Worm (Caenorhabditis elegans) whole organism, L2 larva: ENCODE measurements around the gene Y105C5A.1268.
"Not testable (repeated sequence)": the region's sequence is repeated elsewhere in the genome, so short reads cannot be mapped to it uniquely, and the experiment has no call there.

Source experiments
- F13H6.1 ChIP-seq: sonication (generic microtip); optimal IDR thresholded peaks from 2 replicates; lab custom pipeline; 2016; ENCODE audit warnings: missing genetic modification characterization, missing compliant biosample characterization
- ZK546.5 ChIP-seq: sonication (generic microtip); optimal IDR thresholded peaks from 2 replicates; lab custom pipeline; 2017; ENCODE audit warnings: missing biosample characterization, missing genetic modification characterization
- blmp-1 ChIP-seq: sonication (generic microtip); optimal IDR thresholded peaks from 2 replicates; lab custom pipeline; 2017; ENCODE audit warnings: missing genetic modification characterization, mild to moderate bottlenecking, missing compliant biosample characterization, antibody characterized with exemption, moderate library complexity; ENCODE audit not compliant: insufficient read depth
- ceh-16 ChIP-seq: fragments of 150-350 bp; optimal IDR thresholded peaks from 2 replicates; lab custom pipeline; 2014; ENCODE audit warnings: missing biosample characterization, missing genetic modification characterization
- ceh-82 ChIP-seq: fragments of 150-350 bp; optimal IDR thresholded peaks from 2 replicates; lab custom pipeline; 2014; ENCODE audit warnings: missing biosample characterization, missing genetic modification characterization
- dmd-4 ChIP-seq: sonication (generic microtip); optimal IDR thresholded peaks from 2 replicates; lab custom pipeline; 2017; ENCODE audit warnings: missing biosample characterization, missing genetic modification characterization
- egl-27 ChIP-seq: sonication (generic microtip); optimal IDR thresholded peaks from 3 replicates; lab custom pipeline; 2017; ENCODE audit warnings: missing biosample characterization, missing genetic modification reagents, missing genetic modification characterization
- elt-3 ChIP-seq: sonication (generic microtip); optimal IDR thresholded peaks from 2 replicates; lab custom pipeline; 2017; ENCODE audit warnings: missing biosample characterization, missing genetic modification characterization
- fos-1 ChIP-seq: fragments of 150-350 bp; optimal IDR thresholded peaks from 2 replicates; lab custom pipeline; 2014; ENCODE audit warnings: missing biosample characterization, missing genetic modification characterization
- gmeb-1 ChIP-seq: fragments of 150-350 bp; optimal IDR thresholded peaks from 2 replicates; lab custom pipeline; 2014; ENCODE audit warnings: missing biosample characterization, missing genetic modification characterization
- lin-11 ChIP-seq: fragments of 150-350 bp; sonication (generic microtip); optimal IDR thresholded peaks from 2 replicates; lab custom pipeline; 2014; ENCODE audit warnings: missing biosample characterization, missing genetic modification characterization, inconsistent platforms, mixed read lengths
- lin-13 ChIP-seq: fragments of 150-350 bp; optimal IDR thresholded peaks from 2 replicates; lab custom pipeline; 2014; ENCODE audit warnings: missing biosample characterization, missing genetic modification reagents, missing genetic modification characterization
- lin-39 ChIP-seq: fragments of 150-350 bp; optimal IDR thresholded peaks from 2 replicates; lab custom pipeline; 2014; ENCODE audit warnings: missing biosample characterization, missing genetic modification reagents, missing genetic modification characterization
- lsy-2 ChIP-seq, 2 experiments: fragments of 150-350 bp in 1 of 2; sonication (generic microtip) in 1 of 2; optimal IDR thresholded peaks; 2 replicates each; lab custom pipeline; 2014 to 2017; ENCODE audit warnings: missing biosample characterization in 2 of 2, missing genetic modification characterization in 2 of 2
- mbf-1 ChIP-seq: sonication (generic microtip); optimal IDR thresholded peaks from 2 replicates; lab custom pipeline; 2017; ENCODE audit warnings: missing biosample characterization, missing genetic modification characterization
- nhr-10 ChIP-seq: sonication (generic microtip); optimal IDR thresholded peaks from 2 replicates; lab custom pipeline; 2017; ENCODE audit warnings: missing biosample characterization, missing genetic modification characterization
- nhr-12 ChIP-seq: fragments of 150-350 bp; optimal IDR thresholded peaks from 2 replicates; lab custom pipeline; 2014; ENCODE audit warnings: missing biosample characterization, missing genetic modification characterization
- nhr-25 ChIP-seq: fragments of 150-350 bp; sonication (generic microtip); optimal IDR thresholded peaks from 3 replicates; lab custom pipeline; 2014; ENCODE audit warnings: missing biosample characterization, missing genetic modification characterization
- nhr-6 ChIP-seq: fragments of 150-350 bp; optimal IDR thresholded peaks from 2 replicates; lab custom pipeline; 2014; ENCODE audit warnings: missing biosample characterization, missing genetic modification characterization
- sem-4 ChIP-seq: fragments of 150-350 bp; optimal IDR thresholded peaks from 2 replicates; lab custom pipeline; 2014; ENCODE audit warnings: missing biosample characterization, missing genetic modification reagents, missing genetic modification characterization
- sma-3 ChIP-seq: sonication (generic microtip); optimal IDR thresholded peaks from 2 replicates; lab custom pipeline; 2016; ENCODE audit warnings: missing genetic modification reagents, missing genetic modification characterization, missing compliant biosample characterization
- sma-9 ChIP-seq, 2 experiments: fragments of 150-350 bp in 1 of 2; sonication (generic microtip) in 1 of 2; optimal IDR thresholded peaks; 2 replicates each; lab custom pipeline; 2014 to 2016; ENCODE audit warnings: missing genetic modification characterization in 2 of 2, mild to moderate bottlenecking in 1 of 2, missing biosample characterization in 1 of 2, missing compliant biosample characterization in 1 of 2, missing genetic modification reagents in 1 of 2, moderate library complexity in 1 of 2
- unc-39 ChIP-seq: fragments of 150-350 bp; optimal IDR thresholded peaks from 2 replicates; lab custom pipeline; 2014; ENCODE audit warnings: missing biosample characterization, missing genetic modification characterization
- unc-62 ChIP-seq: fragments of 150-350 bp; optimal IDR thresholded peaks from 2 replicates; lab custom pipeline; 2014; ENCODE audit warnings: missing biosample characterization, missing genetic modification reagents, missing genetic modification characterization
- ztf-1 ChIP-seq: fragments of 200-800 bp; sonication (Bioruptor generic); conservative IDR thresholded peaks from 2 replicates; pipeline ENCODE4 v1.3.6; 2022; ENCODE audit warnings: missing genetic modification characterization, missing compliant biosample characterization
- ztf-4 ChIP-seq: fragments of 150-350 bp; optimal IDR thresholded peaks from 2 replicates; lab custom pipeline; 2014; ENCODE audit warnings: missing biosample characterization, missing genetic modification characterization

Y105C5A.1268 gene

ce11 chrIV:15691829-15692228, 45.6 kb upstream of the Y105C5A.1268 start:
- TF ChIP-seq ztf-4 (tag; lab: Kevin White, UChicago): no peak
- no peak for TF ChIP-seq nhr-12
- no peak for TF ChIP-seq F13H6.1
- TF ChIP-seq mbf-1: no peak
- TF ChIP-seq dmd-4 (tag; lab: Kevin White, UChicago): no peak
- TF ChIP-seq gmeb-1: no peak
- TF ChIP-seq ceh-16 (tag; lab: Kevin White, UChicago): no peak

ce11 chrIV:15688524-15689479, 42.5 kb upstream of the Y105C5A.1268 start, which contains the start of gene Y105C5A.15:
Y105C5A.15 (plus strand) TSS chrIV:15689201.
- TF ChIP-seq ceh-16 (tag; lab: Kevin White, UChicago) (no peak), fos-1 (tag; lab: Kevin White, UChicago) (peak; percentile 82)

DNA sequence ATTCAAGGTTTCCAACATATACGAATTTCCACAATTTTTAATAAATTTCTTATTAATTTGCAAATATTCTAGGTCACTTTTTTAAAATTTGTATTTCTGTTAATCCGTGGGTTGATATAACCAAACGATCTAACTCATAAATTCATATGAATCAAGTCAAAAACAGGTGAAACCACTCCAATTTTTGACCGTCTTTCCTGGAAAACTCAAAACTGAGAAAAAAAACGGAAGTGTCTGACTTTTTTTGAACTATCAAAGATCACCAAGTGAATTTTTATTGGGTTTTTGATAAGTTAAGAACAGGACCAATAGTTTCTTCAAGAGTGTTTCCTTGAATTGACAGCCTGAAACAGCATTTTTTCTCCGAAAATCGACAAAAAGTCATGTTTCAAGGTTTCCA, 41.6 kb upstream of the Y105C5A.1268 start:
- TF ChIP-seq mbf-1 (no peak), ztf-1 (GFP tag; lab: Robert Waterston, UW) (no peak), ceh-16 (tag; lab: Kevin White, UChicago) (no peak), lsy-2 (tag; optimal IDR thresholded peaks at IDR 0.05; lab: Kevin White, UChicago) (no peak), lin-39 (tag; lab: Kevin White, UChicago) (no peak), elt-3 (tag; lab: Kevin White, UChicago) (no peak), nhr-6 (no peak), blmp-1 (tag; lab: Kevin White, UChicago) (no peak), nhr-10 (tag; lab: Kevin White, UChicago) (no peak), lin-13 (GFP tag; lab: Kevin White, UChicago) (no peak), sem-4 (tag; lab: Kevin White, UChicago) (no peak), nhr-12 (no peak), lin-11 (tag; lab: Kevin White, UChicago) (no peak), unc-62 (no peak), ZK546.5 (tag; lab: Kevin White, UChicago) (no peak), unc-39 (no peak)
- TF ChIP-seq, all 48 proteins: peak for 0

- no peak for TF ChIP-seq lin-13 (GFP tag; lab: Kevin White, UChicago)
- no peak for TF ChIP-seq sma-9 (GFP tag; optimal IDR thresholded peaks at IDR 0.05; lab: Kevin White, UChicago)
- TF ChIP-seq sma-9 (tag; optimal IDR thresholded peaks at IDR 0.05; lab: Kevin White, UChicago): no peak
- TF ChIP-seq unc-39: no peak
- TF ChIP-seq elt-3 (tag; lab: Kevin White, UChicago): no peak
Measured at ce11 chrIV:15686233-15686632, 40.0 kb upstream of the Y105C5A.1268 start.

DNA sequence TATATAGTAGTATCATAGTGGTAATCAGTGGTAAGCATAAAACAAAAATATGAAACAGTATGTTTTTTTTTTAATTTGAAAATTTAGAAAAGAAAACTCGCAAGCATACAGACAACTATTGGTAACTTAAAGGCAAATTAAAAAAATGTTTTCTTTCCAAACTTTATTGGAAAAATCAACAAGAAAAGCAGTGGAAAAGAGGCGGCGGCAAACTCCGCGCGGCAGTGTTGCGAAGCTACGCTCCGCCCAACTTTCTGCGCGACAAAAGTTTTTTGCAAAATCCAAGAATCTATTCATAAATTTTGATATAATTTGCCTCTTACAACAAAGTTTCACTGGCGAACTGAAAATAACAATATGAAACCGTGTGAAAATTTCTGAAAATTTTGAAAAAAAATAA, 38.3 kb upstream of the Y105C5A.1268 start:
- TF ChIP-seq fos-1 (tag; lab: Kevin White, UChicago) (no peak), ztf-1 (GFP tag; lab: Robert Waterston, UW) (no peak), ceh-16 (tag; lab: Kevin White, UChicago) (no peak), lin-39 (tag; lab: Kevin White, UChicago) (no peak), dmd-4 (tag; lab: Kevin White, UChicago) (no peak)
- TF ChIP-seq, all 48 proteins: peak for 0

DNA sequence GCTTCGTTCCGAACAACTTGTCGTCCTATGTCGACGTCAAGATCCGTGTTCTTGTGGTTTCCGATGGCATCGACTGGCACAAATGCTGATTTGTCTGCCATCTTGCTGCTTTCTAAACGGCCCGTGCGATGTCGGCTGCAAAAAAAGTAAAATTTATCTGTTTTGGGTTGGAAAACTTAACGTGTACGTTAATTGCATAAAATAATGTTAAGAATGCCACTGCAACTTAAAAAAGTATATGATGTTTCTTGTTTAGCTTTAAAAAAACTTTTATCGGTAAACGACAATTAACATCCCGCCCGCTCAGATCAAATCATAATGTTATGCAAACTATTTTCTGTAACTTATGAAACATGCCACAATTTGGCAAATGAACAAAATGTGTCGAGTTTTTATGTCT, 35.2 kb upstream of the Y105C5A.1268 start, which contains the start of gene Y105C5A.26:
Gene Y105C5A.26, minus strand, starts transcription at position 101 of the 400 bp plus-strand sequence.
- TF ChIP-seq ceh-82, elt-3, nhr-25 (tag; lab: Kevin White, UChicago): not testable (repeated sequence)

DNA sequence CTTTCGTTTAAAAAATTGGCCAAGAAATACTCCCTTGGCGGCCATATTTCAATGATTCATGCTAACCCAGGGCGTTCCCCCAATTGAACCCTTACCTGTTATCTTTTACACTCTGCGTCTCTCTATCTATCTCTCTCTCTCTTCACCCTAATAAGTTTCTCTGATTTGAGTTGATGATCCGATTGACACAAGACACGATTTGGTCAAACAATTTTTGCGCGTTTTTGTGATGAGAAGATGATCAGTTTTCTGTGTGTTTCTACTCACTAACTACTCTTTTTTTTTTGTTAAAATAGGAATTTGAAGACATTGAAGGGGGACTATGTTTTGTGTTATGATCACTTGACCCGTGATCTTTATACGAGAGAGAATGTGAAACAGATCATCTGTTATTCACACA, 26.7 kb upstream of the Y105C5A.1268 start:
- no peak for TF ChIP-seq ztf-4 (tag; lab: Kevin White, UChicago)
- TF ChIP-seq fos-1 (tag; lab: Kevin White, UChicago): peak; percentile 37
- TF ChIP-seq sem-4 (tag; lab: Kevin White, UChicago): no peak
- TF ChIP-seq egl-27: no peak
- peak; percentile 42 for TF ChIP-seq sma-3 (GFP tag; lab: Kevin White, UChicago)
- TF ChIP-seq blmp-1 (tag; lab: Kevin White, UChicago): peak; percentile 34
- TF ChIP-seq nhr-25 (tag; lab: Kevin White, UChicago): peak; percentile 37
